Worm (Caenorhabditis elegans) whole organism, late embryonic: ENCODE measurements around the gene msrp-7.

Experiments used
- C08G9.2 ChIP-seq: sonication (generic microtip); optimal IDR thresholded peaks from 2 replicates; lab custom pipeline; 2016; ENCODE audit warnings: mild to moderate bottlenecking, missing genetic modification characterization, moderate library complexity, missing compliant biosample characterization
- C38D4.7 ChIP-seq: fragments of 200-800 bp; sonication (Bioruptor generic); optimal IDR thresholded peaks from 2 replicates; lab custom pipeline; 2018; ENCODE audit warnings: mild to moderate bottlenecking, missing genetic modification characterization, moderate library complexity, missing compliant biosample characterization
- K09A11.1 ChIP-seq: sonication (generic microtip); optimal IDR thresholded peaks from 2 replicates; lab custom pipeline; 2017; ENCODE audit warnings: antibody characterized with exemption, mild to moderate bottlenecking, missing genetic modification characterization, missing compliant biosample characterization; ENCODE audit not compliant: insufficient read depth
- ceh-14 ChIP-seq: sonication (generic microtip); optimal IDR thresholded peaks from 2 replicates; lab custom pipeline; 2016; ENCODE audit warnings: missing genotype, missing genetic modification characterization, missing compliant biosample characterization
- ceh-31 ChIP-seq: sonication (generic microtip); optimal IDR thresholded peaks from 2 replicates; lab custom pipeline; 2016; ENCODE audit warnings: missing genetic modification characterization, missing compliant biosample characterization
- ceh-34 ChIP-seq: sonication (generic microtip); optimal IDR thresholded peaks from 2 replicates; lab custom pipeline; 2016; ENCODE audit warnings: mild to moderate bottlenecking, missing genetic modification characterization, missing compliant biosample characterization
- ceh-48 ChIP-seq: sonication (generic microtip); optimal IDR thresholded peaks from 2 replicates; lab custom pipeline; 2016; ENCODE audit warnings: missing genetic modification characterization, inconsistent platforms, missing compliant biosample characterization
- ceh-6 ChIP-seq: fragments of 200-800 bp; sonication (Bioruptor generic); optimal IDR thresholded peaks from 2 replicates; lab custom pipeline; 2018; ENCODE audit warnings: mild to moderate bottlenecking, missing genetic modification characterization, missing compliant biosample characterization
- ceh-9 ChIP-seq: sonication (generic microtip); optimal IDR thresholded peaks from 2 replicates; lab custom pipeline; 2016; ENCODE audit warnings: mild to moderate bottlenecking, missing genetic modification characterization, inconsistent platforms, missing compliant biosample characterization
- dmd-4 ChIP-seq: sonication (generic microtip); optimal IDR thresholded peaks from 2 replicates; lab custom pipeline; 2016; ENCODE audit warnings: borderline replicate concordance, missing genetic modification characterization, missing compliant biosample characterization
- dve-1 ChIP-seq: sonication (generic microtip); optimal IDR thresholded peaks from 2 replicates; lab custom pipeline; 2017; ENCODE audit warnings: antibody characterized with exemption, mild to moderate bottlenecking, missing genetic modification characterization, missing compliant biosample characterization
- elt-2 ChIP-seq: sonication (generic microtip); optimal IDR thresholded peaks from 2 replicates; lab custom pipeline; 2016; ENCODE audit warnings: missing genetic modification reagents, missing genetic modification characterization, missing compliant biosample characterization
- elt-4 ChIP-seq: sonication (generic microtip); optimal IDR thresholded peaks from 2 replicates; lab custom pipeline; 2016; ENCODE audit warnings: missing genetic modification characterization, missing compliant biosample characterization
- ets-4 ChIP-seq: sonication (generic microtip); optimal IDR thresholded peaks from 2 replicates; lab custom pipeline; 2016; ENCODE audit warnings: missing genetic modification characterization, missing compliant biosample characterization
- eyg-1 ChIP-seq: sonication (generic microtip); optimal IDR thresholded peaks from 2 replicates; lab custom pipeline; 2016; ENCODE audit warnings: missing genotype, missing genetic modification characterization, missing compliant biosample characterization
- fax-1 ChIP-seq: sonication (generic microtip); optimal IDR thresholded peaks from 2 replicates; lab custom pipeline; 2016; ENCODE audit warnings: missing genotype, missing genetic modification characterization, missing compliant biosample characterization
- fkh-10 ChIP-seq: fragments of 150-350 bp; optimal IDR thresholded peaks from 2 replicates; lab custom pipeline; 2014; ENCODE audit warnings: missing biosample characterization, missing genetic modification reagents, missing genetic modification characterization
- fkh-6 ChIP-seq: sonication (generic microtip); optimal IDR thresholded peaks from 2 replicates; lab custom pipeline; 2016; ENCODE audit warnings: missing genetic modification characterization, missing compliant biosample characterization
- hlh-13 ChIP-seq: fragments of 200-800 bp; sonication (Bioruptor generic); optimal IDR thresholded peaks from 2 replicates; lab custom pipeline; 2018; ENCODE audit warnings: mild to moderate bottlenecking, missing genetic modification characterization, missing compliant biosample characterization
- hlh-30 ChIP-seq: sonication (generic microtip); optimal IDR thresholded peaks from 2 replicates; lab custom pipeline; 2017; ENCODE audit warnings: antibody characterized with exemption, missing genetic modification characterization, missing compliant biosample characterization; ENCODE audit not compliant: insufficient read depth
- pag-3 ChIP-seq: sonication (generic microtip); optimal IDR thresholded peaks from 2 replicates; lab custom pipeline; 2016; ENCODE audit warnings: missing compliant biosample characterization, missing genetic modification characterization, borderline replicate concordance
- pha-2 ChIP-seq: sonication (generic microtip); optimal IDR thresholded peaks from 2 replicates; lab custom pipeline; 2017; ENCODE audit warnings: mild to moderate bottlenecking, missing genetic modification characterization, missing compliant biosample characterization
- pha-4 ChIP-seq: fragments of 150-350 bp; optimal IDR thresholded peaks from 2 replicates; lab custom pipeline; 2018; ENCODE audit warnings: missing biosample characterization, missing genetic modification reagents, missing genetic modification characterization
- rnt-1 ChIP-seq: sonication (generic microtip); optimal IDR thresholded peaks from 2 replicates; lab custom pipeline; 2016; ENCODE audit warnings: missing genetic modification characterization, missing compliant biosample characterization
- sox-4 ChIP-seq: sonication (generic microtip); optimal IDR thresholded peaks from 2 replicates; lab custom pipeline; 2017; ENCODE audit warnings: mild to moderate bottlenecking, missing genetic modification characterization, inconsistent platforms, missing compliant biosample characterization
- syd-9 ChIP-seq: sonication (generic microtip); optimal IDR thresholded peaks from 2 replicates; lab custom pipeline; 2016; ENCODE audit warnings: mild to moderate bottlenecking, missing genetic modification characterization, moderate library complexity, missing compliant biosample characterization
- tbx-2 ChIP-seq: sonication (generic microtip); optimal IDR thresholded peaks from 2 replicates; lab custom pipeline; 2016; ENCODE audit warnings: missing genetic modification characterization, missing compliant biosample characterization
- unc-3 ChIP-seq, 2 experiments: fragments of 200-800 bp in 1 of 2; sonication (Bioruptor generic) in 1 of 2; sonication (generic microtip) in 1 of 2; conservative IDR thresholded peaks in 1 of 2; optimal IDR thresholded peaks in 1 of 2; 2 replicates each; pipeline versions ENCODE4 v1.3.6 to Lab custom; 2016 to 2022; ENCODE audit warnings: missing compliant biosample characterization in 2 of 2, missing genetic modification characterization in 2 of 2, missing genetic modification reagents in 1 of 2
- unc-42 ChIP-seq: sonication (generic microtip); optimal IDR thresholded peaks from 2 replicates; lab custom pipeline; 2016; ENCODE audit warnings: missing genotype, missing genetic modification characterization, missing compliant biosample characterization
- unc-86 ChIP-seq: sonication (generic microtip); optimal IDR thresholded peaks from 2 replicates; lab custom pipeline; 2016; ENCODE audit warnings: missing genetic modification characterization, missing compliant biosample characterization

Gene msrp-7

DNA sequence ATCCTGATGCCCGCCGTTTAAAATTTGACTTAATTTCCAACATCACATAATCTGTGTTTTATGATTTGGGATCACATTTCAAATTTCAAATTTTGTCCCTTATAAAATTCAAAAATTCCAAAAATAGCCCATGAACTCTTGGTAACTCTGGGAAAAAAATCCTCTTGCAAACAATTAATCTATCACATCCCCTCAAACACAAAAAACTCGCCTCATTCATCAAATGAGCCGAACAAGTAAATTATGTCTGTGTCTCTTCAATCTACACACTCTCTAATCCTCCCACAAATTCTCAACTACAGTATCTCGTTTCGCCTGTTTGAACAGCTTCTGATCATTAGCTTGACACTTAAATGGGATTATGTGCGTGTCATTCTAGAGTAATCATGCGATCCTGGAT is at the start of gene msrp-7:
Gene msrp-7 (plus strand): TSS at position 301 of the 400 bp plus-strand sequence.
- no peak for TF ChIP-seq ceh-31
- TF ChIP-seq hlh-30, result no peak
- TF ChIP-seq sox-4 (tag; lab: Kevin White, UChicago), result no peak
- TF ChIP-seq ceh-34 (tag; lab: Kevin White, UChicago), result no peak
- TF ChIP-seq C38D4.7 (GFP tag; lab: Kevin White, UChicago), result no peak
- no peak for TF ChIP-seq eyg-1 (tag; lab: Kevin White, UChicago)
- no peak for TF ChIP-seq ceh-14

DNA sequence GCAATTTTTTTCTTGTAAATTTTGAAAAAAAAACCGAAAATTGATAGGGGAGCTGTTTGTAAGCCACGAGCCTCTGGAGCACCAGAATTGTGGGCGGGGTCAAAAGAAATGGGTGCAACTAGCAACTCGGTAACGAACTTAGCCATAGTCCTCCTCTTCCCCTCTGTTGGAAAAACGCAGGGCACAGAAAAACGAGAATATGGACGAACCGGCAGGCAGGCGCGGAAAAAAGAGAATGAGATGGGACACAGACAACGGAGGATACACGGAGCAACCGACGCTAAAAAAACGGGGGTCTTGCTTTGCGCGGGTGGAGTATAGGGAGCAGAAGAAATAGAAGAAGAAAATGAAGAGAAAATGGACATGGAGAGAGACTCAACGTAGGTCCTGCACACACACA is 49.1 kb upstream of the msrp-7 start:
- TF ChIP-seq elt-2, result no peak
- peak; percentile 3 for TF ChIP-seq tbx-2 (tag; lab: Kevin White, UChicago)
- peak; percentile 19 for TF ChIP-seq ceh-34 (tag; lab: Kevin White, UChicago)
- TF ChIP-seq dve-1, result no peak
- TF ChIP-seq unc-42 (tag; lab: Kevin White, UChicago), result peak; percentile 82
- TF ChIP-seq fkh-6 (tag; lab: Kevin White, UChicago), result peak; percentile 6
- TF ChIP-seq ceh-31, result peak; percentile 9

DNA sequence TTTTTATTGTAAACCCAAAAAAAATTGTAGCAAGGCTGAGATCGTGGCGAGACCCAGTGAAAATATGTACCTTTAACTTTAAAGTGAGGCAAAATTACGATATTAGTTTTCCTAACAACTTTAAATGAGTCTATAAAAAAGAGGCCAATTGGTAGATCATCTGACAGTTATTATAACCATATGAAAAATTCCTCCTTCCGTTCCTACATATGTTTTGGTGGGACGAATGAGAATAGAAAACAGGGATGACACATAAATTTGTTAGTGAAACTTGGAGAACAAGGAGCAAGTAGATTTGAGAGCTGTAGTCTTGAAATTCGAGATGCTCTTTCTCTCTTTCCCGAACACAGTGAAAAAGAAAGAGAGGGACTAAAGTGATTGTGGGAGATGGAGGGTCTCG is 45.6 kb upstream of the msrp-7 start:
- TF ChIP-seq ceh-9 (tag; lab: Kevin White, UChicago), result no peak
- no peak for TF ChIP-seq unc-86 (tag; lab: Kevin White, UChicago)
- TF ChIP-seq ceh-34 (tag; lab: Kevin White, UChicago), result peak; percentile 57
- no peak for TF ChIP-seq pha-2
- TF ChIP-seq elt-2, result no peak
- no peak for TF ChIP-seq fax-1 (tag; lab: Kevin White, UChicago)
- TF ChIP-seq ets-4 (tag; lab: Kevin White, UChicago), result no peak
- TF ChIP-seq pha-4 (tag; lab: Kevin White, UChicago), result no peak
- TF ChIP-seq, all 69 proteins: peak for 1

DNA sequence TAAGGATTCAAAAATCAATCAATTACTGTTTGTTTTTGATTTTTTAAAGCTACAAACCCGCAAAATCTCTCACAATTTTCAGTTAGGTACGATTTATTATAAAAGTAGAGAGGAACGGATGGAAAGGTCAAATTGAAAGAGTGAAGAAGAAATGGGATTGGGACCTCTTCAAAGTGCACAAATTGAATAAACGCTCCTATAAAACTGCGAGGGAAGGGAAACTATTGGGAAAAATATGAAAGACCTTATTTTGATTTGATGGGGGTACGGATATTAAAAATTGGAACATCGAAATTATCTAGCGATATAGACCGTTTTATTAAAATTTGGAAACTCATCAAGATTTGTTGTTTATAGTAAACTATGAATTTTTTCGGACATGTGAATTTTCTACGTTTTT is 44.0 kb upstream of the msrp-7 start:
- TF ChIP-seq dmd-4 (tag; lab: Kevin White, UChicago) (no peak), unc-42 (tag; lab: Kevin White, UChicago) (peak; percentile 55), pha-2 (no peak)

DNA sequence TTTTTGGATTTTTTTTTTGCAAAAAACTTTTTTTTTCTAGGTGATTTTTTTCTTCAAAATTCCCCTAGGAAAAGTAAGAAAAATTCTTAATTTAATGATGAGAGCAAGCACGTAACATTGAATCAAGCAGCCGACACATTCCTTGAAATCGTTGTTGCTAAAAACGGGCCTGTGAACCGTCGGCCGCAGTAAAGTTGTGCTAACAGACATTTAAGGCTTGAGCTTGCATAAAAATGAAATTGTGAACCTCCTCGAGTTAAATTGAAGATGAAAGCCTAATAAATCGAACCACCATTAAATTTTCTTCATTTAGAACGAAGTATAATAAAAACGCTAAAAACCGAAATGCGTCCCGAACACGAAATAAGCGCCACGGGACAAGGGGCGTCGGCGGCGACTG is 42.8 kb upstream of the msrp-7 start:
- no peak for TF ChIP-seq eyg-1 (tag; lab: Kevin White, UChicago)
- TF ChIP-seq unc-86 (tag; lab: Kevin White, UChicago), result no peak
- no peak for TF ChIP-seq hlh-30
- no peak for TF ChIP-seq fkh-10 (GFP tag; lab: Kevin White, UChicago)
- TF ChIP-seq pag-3, result no peak
- TF ChIP-seq elt-4 (tag; lab: Kevin White, UChicago), result no peak
- no peak for TF ChIP-seq ceh-6 (GFP tag; lab: Kevin White, UChicago)
- TF ChIP-seq hlh-13, result no peak
- TF ChIP-seq rnt-1 (tag; lab: Kevin White, UChicago), result no peak
- no peak for TF ChIP-seq ceh-34 (tag; lab: Kevin White, UChicago)
- no peak for TF ChIP-seq ceh-48 (tag; lab: Kevin White, UChicago)
- TF ChIP-seq C08G9.2 (tag; lab: Kevin White, UChicago), result no peak
- no peak for TF ChIP-seq unc-3 (GFP tag; conservative IDR thresholded peaks at IDR 0.05; lab: Robert Waterston, UW)
- TF ChIP-seq unc-3 (tag; optimal IDR thresholded peaks at IDR 0.05; lab: Kevin White, UChicago), result no peak
- no peak for TF ChIP-seq K09A11.1 (tag; lab: Kevin White, UChicago)
- TF ChIP-seq ets-4 (tag; lab: Kevin White, UChicago), result no peak
- no peak for TF ChIP-seq ceh-9 (tag; lab: Kevin White, UChicago)
- TF ChIP-seq syd-9 (tag; lab: Kevin White, UChicago), result no peak

DNA sequence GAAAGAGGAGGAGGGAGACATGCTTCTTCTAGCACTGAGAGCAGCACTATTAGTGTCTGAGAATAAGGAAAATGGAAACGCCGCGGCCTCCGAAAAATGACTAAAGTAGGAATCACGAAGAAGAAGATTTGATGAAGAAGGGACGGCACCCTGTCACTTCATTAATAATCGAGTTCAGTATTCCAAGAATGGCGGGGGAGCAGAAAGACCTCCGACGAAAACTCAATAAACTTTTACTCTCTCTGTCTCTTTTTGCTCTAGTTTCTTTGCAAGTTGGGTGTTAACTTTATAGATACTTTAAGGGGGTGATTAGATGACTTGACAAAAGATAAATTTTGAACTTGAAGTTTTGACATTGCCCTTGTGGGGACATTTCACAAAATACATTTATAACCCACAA is 41.5 kb upstream of the msrp-7 start:
- TF ChIP-seq dve-1, result no peak
- peak; percentile 67 for TF ChIP-seq unc-42 (tag; lab: Kevin White, UChicago)
